Worm (Caenorhabditis elegans) whole organism, mixed stage, embryonic: Measurements from ENCODE around the gene sco-1.

Source experiments
- M03D4.4 ChIP-seq: sonication (generic microtip); optimal IDR thresholded peaks from 2 replicates; lab custom pipeline; 2017; ENCODE audit warnings: mild to moderate bottlenecking, missing genetic modification characterization, missing compliant biosample characterization
- blmp-1 ChIP-seq: fragments of 150-350 bp; optimal IDR thresholded peaks from 2 replicates; lab custom pipeline; 2014; ENCODE audit warnings: missing biosample characterization, missing genetic modification characterization
- ces-1 ChIP-seq: fragments of 150-350 bp; optimal IDR thresholded peaks from 2 replicates; lab custom pipeline; 2014; ENCODE audit warnings: missing biosample characterization, missing genetic modification reagents, missing genetic modification characterization
- drap-1 ChIP-seq: fragments of 200-800 bp; sonication (Bioruptor generic); optimal IDR thresholded peaks from 3 replicates; lab custom pipeline; 2018; ENCODE audit warnings: mild to moderate bottlenecking, missing genetic modification characterization, missing compliant biosample characterization
- lin-13 ChIP-seq: fragments of 150-350 bp; optimal IDR thresholded peaks from 2 replicates; lab custom pipeline; 2014; ENCODE audit warnings: missing biosample characterization, missing genetic modification characterization
- mep-1 ChIP-seq: fragments of 150-350 bp; optimal IDR thresholded peaks from 2 replicates; lab custom pipeline; 2017; ENCODE audit warnings: missing biosample characterization, missing genetic modification reagents, missing genetic modification characterization, inconsistent platforms
- nhr-12 ChIP-seq: fragments of 150-350 bp; optimal IDR thresholded peaks from 2 replicates; lab custom pipeline; 2014; ENCODE audit warnings: missing biosample characterization, missing genetic modification characterization
- nhr-237 ChIP-seq: fragments of 150-350 bp; optimal IDR thresholded peaks from 2 replicates; lab custom pipeline; 2014; ENCODE audit warnings: missing biosample characterization, missing genetic modification characterization
- nhr-28 ChIP-seq: fragments of 150-350 bp; optimal IDR thresholded peaks from 2 replicates; lab custom pipeline; 2014; ENCODE audit warnings: missing biosample characterization, missing genetic modification characterization
- nhr-76 ChIP-seq: sonication (generic microtip); optimal IDR thresholded peaks from 2 replicates; lab custom pipeline; 2017; ENCODE audit warnings: missing biosample characterization, missing genetic modification characterization
- pha-4 ChIP-seq: fragments of 150-350 bp; optimal IDR thresholded peaks from 2 replicates; lab custom pipeline; 2018; ENCODE audit warnings: missing biosample characterization, missing genetic modification reagents, missing genetic modification characterization
- snpc-4 ChIP-seq: fragments of 150-350 bp; optimal IDR thresholded peaks from 2 replicates; lab custom pipeline; 2014; ENCODE audit warnings: missing biosample characterization, missing genetic modification characterization
- tbx-8 ChIP-seq: fragments of 200-800 bp; sonication (Bioruptor generic); optimal IDR thresholded peaks from 2 replicates; lab custom pipeline; 2018; ENCODE audit warnings: mild to moderate bottlenecking, missing genetic modification characterization, moderate library complexity, missing compliant biosample characterization
- unc-62 ChIP-seq: fragments of 150-350 bp; optimal IDR thresholded peaks from 2 replicates; lab custom pipeline; 2014; ENCODE audit warnings: missing biosample characterization, missing genetic modification reagents, missing genetic modification characterization

- TF ChIP-seq nhr-76 (no peak), ces-1 (GFP tag; lab: Kevin White, UChicago) (no peak), pha-4 (tag; lab: Kevin White, UChicago) (no peak), tbx-8 (GFP tag; lab: Kevin White, UChicago) (no peak), nhr-28 (tag; lab: Kevin White, UChicago) (no peak), drap-1 (GFP tag; lab: Kevin White, UChicago) (no peak), mep-1 (tag; lab: Kevin White, UChicago) (no peak), lin-13 (tag; lab: Kevin White, UChicago) (no peak), snpc-4 (no peak), unc-62 (GFP tag; lab: Kevin White, UChicago) (no peak), nhr-237 (tag; lab: Kevin White, UChicago) (no peak), blmp-1 (tag; lab: Kevin White, UChicago) (no peak), nhr-12 (no peak), M03D4.4 (no peak)
These were observed 11.3 kb upstream of the sco-1 start, which contains the start of gene C01F1.6 for ce11 chrII:4288111-4288510.
